Worm (Caenorhabditis elegans): ENCODE data around the gene sars-2.

ce11 chrIV:4397586-4397985 is 40.1 kb downstream of the sars-2 start:
- TF ChIP-seq tbx-8 (GFP tag; optimal IDR thresholded peaks at IDR 0.05) (no peak), elt-3 (tag; optimal IDR thresholded peaks at IDR 0.05) (no peak), nhr-237 (tag; optimal IDR thresholded peaks at IDR 0.05) (no peak), sem-2 (GFP tag; optimal IDR thresholded peaks at IDR 0.05) (no peak), snpc-4 (tag; optimal IDR thresholded peaks at IDR 0.05) (no peak), lsy-2 (tag; optimal IDR thresholded peaks at IDR 0.05) (no peak), pha-4 (tag; optimal IDR thresholded peaks at IDR 0.05) (no peak), nhr-76 (tag; optimal IDR thresholded peaks at IDR 0.05) (no peak), ces-1 (GFP tag; optimal IDR thresholded peaks at IDR 0.05) (no peak), ztf-11 (tag; optimal IDR thresholded peaks at IDR 0.05) (no peak)
